Worm (Caenorhabditis elegans) whole organism, L3 larva: ENCODE measurements around the gene rps-21.

Experiments used
- R02D3.7 ChIP-seq: fragments of 150-350 bp; optimal IDR thresholded peaks from 2 replicates; lab custom pipeline; 2014; ENCODE audit warnings: missing biosample characterization, missing genetic modification characterization
- ZK546.5 ChIP-seq: sonication (generic microtip); optimal IDR thresholded peaks from 2 replicates; lab custom pipeline; 2017; ENCODE audit warnings: missing biosample characterization, missing genetic modification characterization
- ama-1 ChIP-seq: fragments of 150-350 bp; optimal IDR thresholded peaks from 2 replicates; lab custom pipeline; 2018
- ceh-16 ChIP-seq: sonication (generic microtip); optimal IDR thresholded peaks from 2 replicates; lab custom pipeline; 2017; ENCODE audit warnings: missing biosample characterization, missing genetic modification characterization
- ceh-28 ChIP-seq: fragments of 150-350 bp; optimal IDR thresholded peaks from 2 replicates; lab custom pipeline; 2014; ENCODE audit warnings: missing biosample characterization, missing genetic modification reagents, missing genetic modification characterization
- ceh-9 ChIP-seq: sonication (generic microtip); optimal IDR thresholded peaks from 2 replicates; lab custom pipeline; 2018; ENCODE audit warnings: missing biosample characterization, missing genetic modification characterization
- daf-12 ChIP-seq: fragments of 150-350 bp; optimal IDR thresholded peaks from 2 replicates; lab custom pipeline; 2014; ENCODE audit warnings: missing biosample characterization, missing genetic modification reagents, missing genetic modification characterization
- egl-27 ChIP-seq: sonication (generic microtip); optimal IDR thresholded peaks from 4 replicates; lab custom pipeline; 2017; ENCODE audit warnings: missing biosample characterization, missing genetic modification reagents, missing genetic modification characterization
- egl-5 ChIP-seq: fragments of 150-350 bp; optimal IDR thresholded peaks from 2 replicates; lab custom pipeline; 2017; ENCODE audit warnings: missing biosample characterization, missing genetic modification reagents, missing genetic modification characterization, inconsistent platforms
- elt-1 ChIP-seq: fragments of 150-350 bp; optimal IDR thresholded peaks from 2 replicates; lab custom pipeline; 2014; ENCODE audit warnings: missing biosample characterization, missing genetic modification characterization
- elt-2 ChIP-seq: sonication (generic microtip); optimal IDR thresholded peaks from 2 replicates; lab custom pipeline; 2016; ENCODE audit warnings: missing genetic modification reagents, mild to moderate bottlenecking, missing genetic modification characterization, missing compliant biosample characterization
- elt-3 ChIP-seq, 3 experiments: fragments of 150-350 bp in 1 of 3; sonication (generic microtip) in 2 of 3; optimal IDR thresholded peaks; 2 replicates in 2 of 3; 4 replicates in 1 of 3; lab custom pipeline; 2014 to 2017; ENCODE audit warnings: missing biosample characterization in 3 of 3, missing genetic modification characterization in 3 of 3
- eor-1 ChIP-seq, 2 experiments: fragments of 150-350 bp; optimal IDR thresholded peaks; 2 replicates each; lab custom pipeline; 2014 to 2018; ENCODE audit warnings: missing biosample characterization in 2 of 2, missing genetic modification characterization in 2 of 2
- fkh-10 ChIP-seq: sonication (generic microtip); optimal IDR thresholded peaks from 2 replicates; lab custom pipeline; 2017; ENCODE audit warnings: missing biosample characterization, missing genetic modification reagents, missing genetic modification characterization
- fos-1 ChIP-seq: fragments of 150-350 bp; optimal IDR thresholded peaks from 2 replicates; lab custom pipeline; 2014; ENCODE audit warnings: missing biosample characterization, missing genetic modification characterization
- hmg-11 ChIP-seq: sonication (generic microtip); optimal IDR thresholded peaks from 2 replicates; lab custom pipeline; 2016; ENCODE audit warnings: missing genetic modification characterization, missing compliant biosample characterization
- jun-1 ChIP-seq: fragments of 150-350 bp; optimal IDR thresholded peaks from 2 replicates; lab custom pipeline; 2014; ENCODE audit warnings: missing biosample characterization, missing genetic modification reagents, missing genetic modification characterization
- lin-15B ChIP-seq: fragments of 150-350 bp; optimal IDR thresholded peaks from 2 replicates; lab custom pipeline; 2014; ENCODE audit warnings: missing biosample characterization, missing genetic modification characterization
- lin-39 ChIP-seq: fragments of 150-350 bp; optimal IDR thresholded peaks from 2 replicates; lab custom pipeline; 2018; ENCODE audit warnings: missing biosample characterization, missing genetic modification reagents, missing genetic modification characterization
- lsy-12 ChIP-seq: sonication (generic microtip); optimal IDR thresholded peaks from 2 replicates; lab custom pipeline; 2016; ENCODE audit warnings: mild to moderate bottlenecking, missing genetic modification characterization, missing compliant biosample characterization
- mdl-1 ChIP-seq: fragments of 150-350 bp; optimal IDR thresholded peaks from 2 replicates; lab custom pipeline; 2014; ENCODE audit warnings: missing biosample characterization, missing genetic modification characterization
- nfya-1 ChIP-seq: sonication (generic microtip); optimal IDR thresholded peaks from 2 replicates; lab custom pipeline; 2017; ENCODE audit warnings: missing genetic modification characterization, mild to moderate bottlenecking, missing compliant biosample characterization, antibody characterized with exemption, moderate library complexity; ENCODE audit not compliant: insufficient read depth
- nhr-12 ChIP-seq: fragments of 150-350 bp; optimal IDR thresholded peaks from 2 replicates; lab custom pipeline; 2014; ENCODE audit warnings: missing biosample characterization, missing genetic modification characterization
- nhr-23 ChIP-seq: fragments of 150-350 bp; optimal IDR thresholded peaks from 2 replicates; lab custom pipeline; 2014; ENCODE audit warnings: missing biosample characterization, missing genetic modification reagents, missing genetic modification characterization
- nhr-25 ChIP-seq: sonication (generic microtip); optimal IDR thresholded peaks from 2 replicates; lab custom pipeline; 2017; ENCODE audit warnings: missing biosample characterization, missing genetic modification characterization
- nhr-28 ChIP-seq: fragments of 150-350 bp; optimal IDR thresholded peaks from 2 replicates; lab custom pipeline; 2014; ENCODE audit warnings: missing biosample characterization, missing genetic modification characterization
- nhr-43 ChIP-seq: sonication (generic microtip); optimal IDR thresholded peaks from 2 replicates; lab custom pipeline; 2016; ENCODE audit warnings: mild to moderate bottlenecking, missing genetic modification characterization, missing compliant biosample characterization; ENCODE audit not compliant: poor library complexity, severe bottlenecking
- nhr-67 ChIP-seq: fragments of 150-350 bp; optimal IDR thresholded peaks from 2 replicates; lab custom pipeline; 2014; ENCODE audit warnings: missing biosample characterization, missing genetic modification characterization
- nhr-76 ChIP-seq: fragments of 150-350 bp; sonication (generic microtip); optimal IDR thresholded peaks from 5 replicates; lab custom pipeline; 2014; ENCODE audit warnings: missing biosample characterization, missing genetic modification characterization
- pha-4 ChIP-seq: fragments of 150-350 bp; optimal IDR thresholded peaks from 2 replicates; lab custom pipeline; 2014; ENCODE audit warnings: missing biosample characterization, missing genetic modification reagents, missing genetic modification characterization
- pqm-1 ChIP-seq: fragments of 150-350 bp; optimal IDR thresholded peaks from 2 replicates; lab custom pipeline; 2017; ENCODE audit warnings: missing biosample characterization, missing genetic modification characterization, inconsistent platforms
- sea-2 ChIP-seq: fragments of 150-350 bp; sonication (generic microtip); optimal IDR thresholded peaks from 4 replicates; lab custom pipeline; 2014; ENCODE audit warnings: missing biosample characterization, missing genetic modification reagents, missing genetic modification characterization
- skn-1 ChIP-seq: fragments of 150-350 bp; optimal IDR thresholded peaks from 2 replicates; lab custom pipeline; 2014; ENCODE audit warnings: missing biosample characterization, missing genetic modification characterization
- snpc-4 ChIP-seq: fragments of 150-350 bp; optimal IDR thresholded peaks from 2 replicates; lab custom pipeline; 2014; ENCODE audit warnings: missing biosample characterization, missing genetic modification characterization
- tbx-2 ChIP-seq: sonication (generic microtip); optimal IDR thresholded peaks from 2 replicates; lab custom pipeline; 2016; ENCODE audit warnings: mild to moderate bottlenecking, missing genetic modification characterization, missing compliant biosample characterization
- unc-39 ChIP-seq: sonication (generic microtip); optimal IDR thresholded peaks from 4 replicates; lab custom pipeline; 2017; ENCODE audit warnings: missing biosample characterization, missing genetic modification characterization
- ztf-11 ChIP-seq: fragments of 150-350 bp; optimal IDR thresholded peaks from 2 replicates; lab custom pipeline; 2014; ENCODE audit warnings: missing biosample characterization, missing genetic modification characterization
- ztf-4 ChIP-seq: fragments of 150-350 bp; optimal IDR thresholded peaks from 2 replicates; lab custom pipeline; 2014; ENCODE audit warnings: missing biosample characterization, missing genetic modification characterization

Gene rps-21

DNA sequence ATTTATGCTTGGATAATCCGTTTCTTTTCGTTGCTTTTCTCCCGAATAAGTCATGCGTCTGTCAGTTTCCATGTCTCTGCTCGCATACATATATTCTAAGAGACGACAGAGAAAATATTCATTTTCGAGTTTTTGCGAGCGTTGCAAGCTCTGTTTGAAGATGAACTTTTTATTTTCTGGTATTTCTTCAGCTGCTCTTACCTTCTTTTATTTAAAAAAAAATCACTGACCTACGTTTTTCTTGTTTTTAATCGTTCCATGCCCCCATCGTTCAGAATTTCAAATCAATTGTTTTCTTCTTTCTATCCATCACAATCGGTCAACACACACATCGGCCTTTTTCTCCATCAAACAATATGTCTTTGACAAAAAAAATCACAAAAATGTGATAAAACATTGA is 21.1 kb upstream of the rps-21 start:
- TF ChIP-seq pqm-1: no peak
- TF ChIP-seq R02D3.7 (tag; lab: Kevin White, UChicago): no peak
- TF ChIP-seq hmg-11 (tag; lab: Kevin White, UChicago): no peak
- TF ChIP-seq nfya-1: no peak
- no peak for TF ChIP-seq ztf-11 (tag; lab: Kevin White, UChicago)
- TF ChIP-seq nhr-23 (tag; lab: Kevin White, UChicago): no peak
- no peak for TF ChIP-seq tbx-2 (tag; lab: Kevin White, UChicago)
- TF ChIP-seq nhr-67 (tag; lab: Kevin White, UChicago): no peak
- TF ChIP-seq lin-39: no peak
- no peak for TF ChIP-seq skn-1 (tag; lab: Kevin White, UChicago)
- no peak for TF ChIP-seq nhr-28 (tag; lab: Kevin White, UChicago)
- no peak for TF ChIP-seq ama-1 (lab: Kevin White, UChicago)

ce11 chrIII:7209721-7210120 is 20.3 kb upstream of the rps-21 start, which contains the start of gene R151.2:
Gene R151.2 (plus strand): TSS chrIII:7209967.
- TF ChIP-seq ceh-9 (tag; lab: Kevin White, UChicago) (no peak), fos-1 (peak; percentile 10)
- TF ChIP-seq, all 47 proteins: peak for 1

- TF ChIP-seq hmg-11 (tag; lab: Kevin White, UChicago): peak; percentile 81
- TF ChIP-seq elt-3 (tag; optimal IDR thresholded peaks at IDR 0.05; lab: Kevin White, UChicago): peak in 1 of 3 experiments; percentile 72
- TF ChIP-seq eor-1 (tag; optimal IDR thresholded peaks at IDR 0.05; lab: Kevin White, UChicago): no peak
- no peak for TF ChIP-seq unc-39 (tag; lab: Kevin White, UChicago)
- peak; percentile 79 for TF ChIP-seq nhr-43 (tag; lab: Kevin White, UChicago)
- peak; percentile 21 for TF ChIP-seq ceh-16 (tag; lab: Kevin White, UChicago)
- TF ChIP-seq nhr-76 (tag; lab: Kevin White, UChicago): peak; percentile 1
- peak; percentile 35 for TF ChIP-seq jun-1 (tag; lab: Kevin White, UChicago)
- TF ChIP-seq lin-15B (tag; lab: Kevin White, UChicago): peak; percentile 93
- TF ChIP-seq ceh-28 (tag; lab: Kevin White, UChicago): peak; percentile 60
- peak; percentile 67 for TF ChIP-seq pqm-1
- TF ChIP-seq snpc-4: peak; percentile 48
- TF ChIP-seq nhr-28 (tag; lab: Kevin White, UChicago): no peak
- TF ChIP-seq lin-39: peak; percentile 73
- TF ChIP-seq elt-2 (tag; lab: Kevin White, UChicago): peak; percentile 66
- peak; percentile 84 for TF ChIP-seq R02D3.7 (tag; lab: Kevin White, UChicago)
- TF ChIP-seq pha-4: peak; percentile 98
- peak; percentile 90 for TF ChIP-seq lsy-12 (tag; lab: Kevin White, UChicago)
- TF ChIP-seq fkh-10: peak; percentile 14
- peak; percentile 59 for TF ChIP-seq ama-1 (lab: Kevin White, UChicago)
- no peak for TF ChIP-seq nhr-12 (tag; lab: Kevin White, UChicago)
- TF ChIP-seq egl-5 (tag; lab: Kevin White, UChicago): peak; percentile 66
- TF ChIP-seq tbx-2 (tag; lab: Kevin White, UChicago): peak; percentile 37
- no peak for TF ChIP-seq nhr-67 (tag; lab: Kevin White, UChicago)
- TF ChIP-seq sea-2 (GFP tag; lab: Kevin White, UChicago): no peak
- no peak for TF ChIP-seq daf-12 (tag; lab: Kevin White, UChicago)
- TF ChIP-seq elt-1 (tag; lab: Kevin White, UChicago): peak; percentile 18
- TF ChIP-seq mdl-1 (tag; lab: Kevin White, UChicago): no peak
- TF ChIP-seq nfya-1: peak; percentile 98
- peak; percentile 77 for TF ChIP-seq skn-1 (tag; lab: Kevin White, UChicago)
- TF ChIP-seq ztf-4 (tag; lab: Kevin White, UChicago): peak; percentile 13
- peak; percentile 98 for TF ChIP-seq nhr-23 (tag; lab: Kevin White, UChicago)
- TF ChIP-seq ZK546.5 (tag; lab: Kevin White, UChicago): peak; percentile 22
- TF ChIP-seq nhr-25 (tag; lab: Kevin White, UChicago): peak; percentile 88
- peak; percentile 72 for TF ChIP-seq egl-27 (tag; lab: Kevin White, UChicago)
Measured at ce11 chrIII:7207903-7208497, 18.6 kb upstream of the rps-21 start, which contains the start of gene rpl-6. Gene rpl-6 (plus strand): TSS chrIII:7208447.
